Worm (Caenorhabditis elegans) whole organism, mixed stage, embryonic: Measurements from ENCODE around the gene F54C9.14.

Source experiments
- elt-3 ChIP-seq: fragments of 150-350 bp; optimal IDR thresholded peaks from 2 replicates; lab custom pipeline; 2014; ENCODE audit warnings: missing biosample characterization, missing genetic modification characterization
- snpc-4 ChIP-seq: fragments of 150-350 bp; optimal IDR thresholded peaks from 2 replicates; lab custom pipeline; 2014; ENCODE audit warnings: missing biosample characterization, missing genetic modification characterization

ce11 chrII:8612470-8612869 is 50.4 kb downstream of the F54C9.14 start, which contains the start of gene T22C8.1:
- TF ChIP-seq snpc-4 (tag; lab: Kevin White, UChicago), result no peak
- TF ChIP-seq elt-3, result no peak
